Worm (Caenorhabditis elegans) whole organism, L4/young adult: ENCODE results near the gene K09E4.1.

Experiments
- W03F9.2 ChIP-seq: fragments of 150-350 bp; optimal IDR thresholded peaks from 2 replicates; lab custom pipeline; 2014; ENCODE audit warnings: missing biosample characterization, missing genetic modification characterization
- dao-5 ChIP-seq: sonication (generic microtip); optimal IDR thresholded peaks from 2 replicates; lab custom pipeline; 2016; ENCODE audit warnings: missing genotype, missing genetic modification characterization, moderate library complexity, missing compliant biosample characterization
- him-1 ChIP-seq: sonication (generic microtip); optimal IDR thresholded peaks from 2 replicates; lab custom pipeline; 2016; ENCODE audit warnings: missing genotype, missing genetic modification reagents, missing genetic modification characterization, missing compliant biosample characterization

- TF ChIP-seq him-1 (tag; lab: Kevin White, UChicago), result no peak
- no peak for TF ChIP-seq W03F9.2 (tag; lab: Kevin White, UChicago)
- TF ChIP-seq dao-5 (tag; lab: Kevin White, UChicago), result no peak
Observed at ce11 chrII:14126841-14127240, 10.8 kb upstream of the K09E4.1 start, which contains the start of gene K09E4.3.
